Worm (Caenorhabditis elegans): ENCODE data around the gene W03H9.2.

- no peak for TF ChIP-seq pha-4 (tag; optimal IDR thresholded peaks at IDR 0.05)
- TF ChIP-seq pqm-1 (tag; optimal IDR thresholded peaks at IDR 0.05), result no peak
- TF ChIP-seq unc-55 (GFP tag; optimal IDR thresholded peaks at IDR 0.05), result no peak
- no peak for TF ChIP-seq fax-1 (tag; optimal IDR thresholded peaks at IDR 0.05)
- TF ChIP-seq pax-1 (tag; optimal IDR thresholded peaks at IDR 0.05), result no peak
- TF ChIP-seq sox-4 (tag; optimal IDR thresholded peaks at IDR 0.05), result no peak
- no peak for TF ChIP-seq fkh-10 (GFP tag; optimal IDR thresholded peaks at IDR 0.05)
Measured at ce11 chrII:14104470-14104869, 39.2 kb downstream of the W03H9.2 start, which contains the start of gene gur-4.

Measured in whole organism, late embryonic.